Fruit fly (Drosophila melanogaster) whole organism, prepupa: Measurements from ENCODE around the gene CG42711.

ENCODE experiments used
- Blimp-1 ChIP-seq: fragments of 200-800 bp; sonication (Bioruptor generic); optimal IDR thresholded peaks from 3 replicates; lab custom pipeline; 2017; ENCODE audit warnings: missing biosample characterization, missing genetic modification characterization, mild to moderate bottlenecking, moderate library complexity, missing genetic modification reagents
- CG3919 ChIP-seq: fragments of 200-800 bp; sonication (Bioruptor generic); optimal IDR thresholded peaks from 3 replicates; lab custom pipeline; 2016; ENCODE audit warnings: missing biosample characterization, missing genetic modification characterization
- CG6163 ChIP-seq: fragments of 200-800 bp; sonication (Bioruptor generic); IDR thresholded peaks from 3 replicates; pipeline ENCODE4 v1.3.6; 2022; ENCODE audit warnings: missing biosample characterization, missing genetic modification characterization
- Hr38 ChIP-seq: sonication (Bioruptor generic); optimal IDR thresholded peaks from 2 replicates; lab custom pipeline; 2016; ENCODE audit warnings: missing biosample characterization, missing genetic modification characterization

DNA sequence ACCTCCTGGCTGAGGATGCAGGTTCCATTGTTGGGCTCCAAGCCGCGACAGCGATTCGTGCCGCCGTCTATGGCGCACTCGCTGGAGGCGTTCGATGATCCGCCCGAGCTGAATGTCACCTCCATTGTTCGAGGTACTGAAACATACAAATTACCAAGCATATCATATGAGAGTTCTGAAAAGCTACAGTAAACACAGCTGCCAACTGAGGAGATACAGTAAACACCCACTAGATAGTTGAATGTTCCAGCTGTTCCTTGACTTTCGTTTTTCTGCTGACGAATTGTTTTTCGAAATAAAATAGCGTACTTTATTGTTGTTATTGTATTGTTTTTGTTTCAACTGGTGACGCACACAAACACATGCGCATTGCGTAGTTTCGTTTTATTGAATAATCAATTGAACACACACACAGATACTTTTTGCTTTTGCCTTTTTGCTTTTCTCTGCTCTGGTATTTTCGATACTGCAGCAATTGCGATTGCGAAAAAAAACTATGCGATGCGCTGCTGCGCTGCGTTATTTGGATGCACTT lies 27.3 kb downstream of the CG42711 start:
- TF ChIP-seq CG6163 (GFP tag; lab: Robert Waterston, UW) (no peak), CG3919 (no peak), Blimp-1 (GFP tag; lab: Kevin White, UChicago) (no peak), Hr38 (no peak)
